Worm (Caenorhabditis elegans): ENCODE results near the gene Y1B5A.1.

The Y1B5A.1 gene

ce11 chrX:7085067-7085466, at the start of gene Y1B5A.1:
Y1B5A.1 (plus strand) TSS chrX:7085367.
- TF ChIP-seq unc-62 (GFP tag; optimal IDR thresholded peaks at IDR 0.05) = no peak
- no peak for TF ChIP-seq snpc-4 (tag; optimal IDR thresholded peaks at IDR 0.05)
- no peak for TF ChIP-seq mab-5 (tag; optimal IDR thresholded peaks at IDR 0.05)
- TF ChIP-seq mls-2 (tag; optimal IDR thresholded peaks at IDR 0.05) = no peak
- TF ChIP-seq tbx-8 (GFP tag; optimal IDR thresholded peaks at IDR 0.05) = no peak
- no peak for TF ChIP-seq cnd-1 (tag; optimal IDR thresholded peaks at IDR 0.05)
- TF ChIP-seq sptf-1 (tag; optimal IDR thresholded peaks at IDR 0.05) = no peak
- no peak for TF ChIP-seq nhr-76 (tag; optimal IDR thresholded peaks at IDR 0.05)
- TF ChIP-seq lsy-2 (tag; optimal IDR thresholded peaks at IDR 0.05) = no peak
- TF ChIP-seq ceh-43 (GFP tag; optimal IDR thresholded peaks at IDR 0.05) = no peak
- TF ChIP-seq blmp-1 (tag; optimal IDR thresholded peaks at IDR 0.05) = no peak
- no peak for TF ChIP-seq bed-3 (GFP tag; optimal IDR thresholded peaks at IDR 0.05)
- TF ChIP-seq flh-1 (GFP tag; optimal IDR thresholded peaks at IDR 0.05) = no peak
- no peak for TF ChIP-seq pha-4 (tag; optimal IDR thresholded peaks at IDR 0.05)
- TF ChIP-seq zip-8 (tag; optimal IDR thresholded peaks at IDR 0.05) = no peak
- no peak for TF ChIP-seq unc-120 (tag; optimal IDR thresholded peaks at IDR 0.05; ENCODE audit: poor library complexity, severe bottlenecking)
- TF ChIP-seq unc-39 (tag; optimal IDR thresholded peaks at IDR 0.05) = no peak

- TF ChIP-seq tbx-8 (GFP tag; optimal IDR thresholded peaks at IDR 0.05) (no peak), nhr-12 (tag; optimal IDR thresholded peaks at IDR 0.05) (no peak), unc-62 (GFP tag; optimal IDR thresholded peaks at IDR 0.05) (no peak), bed-3 (GFP tag; optimal IDR thresholded peaks at IDR 0.05) (no peak), nhr-76 (tag; optimal IDR thresholded peaks at IDR 0.05) (no peak), flh-1 (GFP tag; optimal IDR thresholded peaks at IDR 0.05) (no peak), mab-5 (tag; optimal IDR thresholded peaks at IDR 0.05) (no peak), unc-39 (tag; optimal IDR thresholded peaks at IDR 0.05) (no peak), hlh-1 (tag; optimal IDR thresholded peaks at IDR 0.05) (no peak), nhr-2 (tag; optimal IDR thresholded peaks at IDR 0.05) (no peak), ceh-83 (GFP tag; optimal IDR thresholded peaks at IDR 0.05) (no peak), nhr-28 (tag; optimal IDR thresholded peaks at IDR 0.05) (no peak), lsy-2 (tag; optimal IDR thresholded peaks at IDR 0.05) (no peak), elt-1 (tag; optimal IDR thresholded peaks at IDR 0.05; ENCODE audit: borderline replicate concordance, insufficient read depth) (no peak)
Observed at ce11 chrX:7035937-7036336, 49.2 kb upstream of the Y1B5A.1 start, which contains the start of gene cest-19. cest-19 (minus strand) TSS chrX:7036037.

- TF ChIP-seq ham-2 (GFP tag; optimal IDR thresholded peaks at IDR 0.05) (no peak), ces-1 (GFP tag; optimal IDR thresholded peaks at IDR 0.05) (peak; percentile 38)
Observed at ce11 chrX:7037998-7038397, 47.2 kb upstream of the Y1B5A.1 start.

ce11 chrX:7040760-7041159, 44.4 kb upstream of the Y1B5A.1 start:
- TF ChIP-seq ces-1 (GFP tag; optimal IDR thresholded peaks at IDR 0.05) = peak; percentile 100
- TF ChIP-seq nhr-76 (tag; optimal IDR thresholded peaks at IDR 0.05) = no peak

- no peak for TF ChIP-seq unc-120 (tag; optimal IDR thresholded peaks at IDR 0.05; ENCODE audit: poor library complexity, severe bottlenecking)
- TF ChIP-seq nhr-237 (tag; optimal IDR thresholded peaks at IDR 0.05) = no peak
- TF ChIP-seq unc-62 (GFP tag; optimal IDR thresholded peaks at IDR 0.05) = no peak
- no peak for TF ChIP-seq drap-1 (GFP tag; optimal IDR thresholded peaks at IDR 0.05)
- TF ChIP-seq ham-2 (GFP tag; optimal IDR thresholded peaks at IDR 0.05) = no peak
- TF ChIP-seq elt-1 (tag; optimal IDR thresholded peaks at IDR 0.05; ENCODE audit: borderline replicate concordance, insufficient read depth) = no peak
- no peak for TF ChIP-seq pha-4 (tag; optimal IDR thresholded peaks at IDR 0.05)
- no peak for TF ChIP-seq zip-8 (tag; optimal IDR thresholded peaks at IDR 0.05)
- TF ChIP-seq sptf-1 (tag; optimal IDR thresholded peaks at IDR 0.05) = no peak
- no peak for TF ChIP-seq mep-1 (tag; optimal IDR thresholded peaks at IDR 0.05)
- no peak for TF ChIP-seq sem-2 (GFP tag; optimal IDR thresholded peaks at IDR 0.05)
- no peak for TF ChIP-seq flh-1 (GFP tag; optimal IDR thresholded peaks at IDR 0.05)
- no peak for TF ChIP-seq unc-39 (tag; optimal IDR thresholded peaks at IDR 0.05)
- no peak for TF ChIP-seq mab-5 (tag; optimal IDR thresholded peaks at IDR 0.05)
- no peak for TF ChIP-seq ces-1 (GFP tag; optimal IDR thresholded peaks at IDR 0.05)
- TF ChIP-seq hlh-1 (tag; optimal IDR thresholded peaks at IDR 0.05) = no peak
- no peak for TF ChIP-seq nhr-28 (tag; optimal IDR thresholded peaks at IDR 0.05)
- TF ChIP-seq M03D4.4 (tag; optimal IDR thresholded peaks at IDR 0.05) = no peak
- TF ChIP-seq lin-13 (tag; optimal IDR thresholded peaks at IDR 0.05) = no peak
- TF ChIP-seq mls-2 (tag; optimal IDR thresholded peaks at IDR 0.05) = no peak
Observed at ce11 chrX:7050290-7050689, 34.9 kb upstream of the Y1B5A.1 start, which contains the start of gene ubc-17. ubc-17 (plus strand) TSS chrX:7050590.

All from whole organism, mixed stage, embryonic.